Fruit fly (Drosophila melanogaster) whole organism, embryonic: ENCODE results near the gene CG9577.

ENCODE experiments used
- BEAF-32 ChIP-seq: fragments of 200-800 bp; sonication (Bioruptor generic); optimal IDR thresholded peaks from 3 replicates; lab custom pipeline; 2017; ENCODE audit warnings: missing biosample characterization, missing genetic modification characterization, mild to moderate bottlenecking, moderate library complexity, missing genetic modification reagents
- CG7745 ChIP-seq: fragments of 200-800 bp; sonication (Bioruptor generic); optimal IDR thresholded peaks from 2 replicates; lab custom pipeline; 2018; ENCODE audit warnings: missing biosample characterization, mild to moderate bottlenecking, missing genetic modification characterization, moderate library complexity
- CG8290 ChIP-seq, 3 experiments: fragments of 200-800 bp; sonication (Bioruptor generic); optimal IDR thresholded peaks; 2 replicates each; lab custom pipeline; 2016 to 2019; ENCODE audit warnings: missing biosample characterization in 3 of 3, missing genetic modification characterization in 3 of 3, mild to moderate bottlenecking in 2 of 3, moderate library complexity in 1 of 3
- Gsc ChIP-seq: fragments of 200-800 bp; sonication (Bioruptor generic); IDR thresholded peaks from 2 replicates; pipeline ENCODE4 v1.3.6; 2022; ENCODE audit warnings: missing biosample characterization, missing genetic modification characterization
- Hr78 ChIP-seq, 2 experiments: fragments of 200-800 bp in 1 of 2; fragments of >200 bp in 1 of 2; sonication (Bioruptor generic) in 1 of 2; optimal IDR thresholded peaks; 2 replicates each; lab custom pipeline; 2017 to 2019; ENCODE audit warnings: missing biosample characterization in 2 of 2, missing genetic modification characterization in 2 of 2, mild to moderate bottlenecking in 1 of 2, moderate library complexity in 1 of 2
- fd3F ChIP-seq: fragments of 200-800 bp; sonication (Bioruptor generic); optimal IDR thresholded peaks from 2 replicates; lab custom pipeline; 2018; ENCODE audit warnings: missing biosample characterization, mild to moderate bottlenecking, missing genetic modification characterization, moderate library complexity
- ind ChIP-seq: fragments of 200-800 bp; sonication (Bioruptor generic); optimal IDR thresholded peaks from 3 replicates; lab custom pipeline; 2016; ENCODE audit warnings: missing biosample characterization, missing genetic modification characterization

DNA sequence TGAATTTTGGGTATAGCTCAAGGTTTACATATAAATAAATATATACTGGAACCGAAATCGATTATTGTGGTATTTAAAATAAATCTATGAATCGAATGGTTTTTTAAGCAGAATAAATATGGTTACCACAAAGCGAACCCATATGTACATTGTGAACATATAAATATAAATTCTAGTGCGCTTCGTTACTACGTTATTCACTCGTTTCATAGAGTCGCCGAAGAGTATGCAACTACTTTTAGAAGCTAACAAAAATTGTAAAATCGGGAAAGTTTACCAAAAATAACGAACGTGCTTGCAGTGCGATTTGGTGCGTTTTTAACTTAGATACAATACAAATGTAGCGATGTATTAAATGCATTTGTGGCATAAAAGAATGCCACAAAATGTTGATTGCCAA lies 10.5 kb upstream of the CG9577 start:
- no peak for TF ChIP-seq Gsc (GFP tag; lab: Robert Waterston, UW)
- no peak for TF ChIP-seq Hr78 (GFP tag; optimal IDR thresholded peaks at IDR 0.05; lab: Kevin White, UChicago)
- TF ChIP-seq ind (GFP tag; lab: Kevin White, UChicago) = no peak
- TF ChIP-seq fd3F = no peak
- TF ChIP-seq CG8290 (GFP tag; optimal IDR thresholded peaks at IDR 0.05; lab: Kevin White, UChicago) = no peak
- TF ChIP-seq CG8290 (tag; optimal IDR thresholded peaks at IDR 0.05; lab: Kevin White, UChicago) = no peak
- TF ChIP-seq CG7745 (tag; lab: Kevin White, UChicago) = no peak
- TF ChIP-seq BEAF-32 (GFP tag; lab: Kevin White, UChicago) = no peak
